Worm (Caenorhabditis elegans) whole organism, L3 larva: ENCODE data around the gene ctg-2.

Source experiments
- R02D3.7 ChIP-seq: fragments of 150-350 bp; optimal IDR thresholded peaks from 2 replicates; lab custom pipeline; 2014; ENCODE audit warnings: missing biosample characterization, missing genetic modification characterization
- ZK546.5 ChIP-seq: sonication (generic microtip); optimal IDR thresholded peaks from 2 replicates; lab custom pipeline; 2017; ENCODE audit warnings: missing biosample characterization, missing genetic modification characterization
- ceh-16 ChIP-seq: sonication (generic microtip); optimal IDR thresholded peaks from 2 replicates; lab custom pipeline; 2017; ENCODE audit warnings: missing biosample characterization, missing genetic modification characterization
- egl-5 ChIP-seq: fragments of 150-350 bp; optimal IDR thresholded peaks from 2 replicates; lab custom pipeline; 2017; ENCODE audit warnings: missing biosample characterization, missing genetic modification reagents, missing genetic modification characterization, inconsistent platforms
- elt-1 ChIP-seq: fragments of 150-350 bp; optimal IDR thresholded peaks from 2 replicates; lab custom pipeline; 2014; ENCODE audit warnings: missing biosample characterization, missing genetic modification characterization
- elt-2 ChIP-seq: sonication (generic microtip); optimal IDR thresholded peaks from 2 replicates; lab custom pipeline; 2016; ENCODE audit warnings: missing genetic modification reagents, mild to moderate bottlenecking, missing genetic modification characterization, missing compliant biosample characterization
- elt-3 ChIP-seq, 3 experiments: fragments of 150-350 bp in 1 of 3; sonication (generic microtip) in 2 of 3; optimal IDR thresholded peaks; 2 replicates in 2 of 3; 4 replicates in 1 of 3; lab custom pipeline; 2014 to 2017; ENCODE audit warnings: missing biosample characterization in 3 of 3, missing genetic modification characterization in 3 of 3
- fkh-10 ChIP-seq: sonication (generic microtip); optimal IDR thresholded peaks from 2 replicates; lab custom pipeline; 2017; ENCODE audit warnings: missing biosample characterization, missing genetic modification reagents, missing genetic modification characterization
- hmg-11 ChIP-seq: sonication (generic microtip); optimal IDR thresholded peaks from 2 replicates; lab custom pipeline; 2016; ENCODE audit warnings: missing genetic modification characterization, missing compliant biosample characterization
- lin-15B ChIP-seq: fragments of 150-350 bp; optimal IDR thresholded peaks from 2 replicates; lab custom pipeline; 2014; ENCODE audit warnings: missing biosample characterization, missing genetic modification characterization
- lin-39 ChIP-seq: fragments of 150-350 bp; optimal IDR thresholded peaks from 2 replicates; lab custom pipeline; 2018; ENCODE audit warnings: missing biosample characterization, missing genetic modification reagents, missing genetic modification characterization
- mdl-1 ChIP-seq: fragments of 150-350 bp; optimal IDR thresholded peaks from 2 replicates; lab custom pipeline; 2014; ENCODE audit warnings: missing biosample characterization, missing genetic modification characterization
- mml-1 ChIP-seq: fragments of 150-350 bp; sonication (generic microtip); optimal IDR thresholded peaks from 3 replicates; lab custom pipeline; 2014; ENCODE audit warnings: missing biosample characterization, missing genetic modification characterization
- nfya-1 ChIP-seq: sonication (generic microtip); optimal IDR thresholded peaks from 2 replicates; lab custom pipeline; 2017; ENCODE audit warnings: missing genetic modification characterization, mild to moderate bottlenecking, missing compliant biosample characterization, antibody characterized with exemption, moderate library complexity; ENCODE audit not compliant: insufficient read depth
- nhr-11 ChIP-seq: fragments of 150-350 bp; optimal IDR thresholded peaks from 2 replicates; lab custom pipeline; 2014; ENCODE audit warnings: missing biosample characterization, missing genetic modification characterization
- nhr-23 ChIP-seq: fragments of 150-350 bp; optimal IDR thresholded peaks from 2 replicates; lab custom pipeline; 2014; ENCODE audit warnings: missing biosample characterization, missing genetic modification reagents, missing genetic modification characterization
- nhr-237 ChIP-seq: fragments of 150-350 bp; optimal IDR thresholded peaks from 2 replicates; lab custom pipeline; 2014; ENCODE audit warnings: missing biosample characterization, missing genetic modification characterization
- nhr-25 ChIP-seq: sonication (generic microtip); optimal IDR thresholded peaks from 2 replicates; lab custom pipeline; 2017; ENCODE audit warnings: missing biosample characterization, missing genetic modification characterization
- nhr-28 ChIP-seq: fragments of 150-350 bp; optimal IDR thresholded peaks from 2 replicates; lab custom pipeline; 2014; ENCODE audit warnings: missing biosample characterization, missing genetic modification characterization
- nhr-43 ChIP-seq: sonication (generic microtip); optimal IDR thresholded peaks from 2 replicates; lab custom pipeline; 2016; ENCODE audit warnings: mild to moderate bottlenecking, missing genetic modification characterization, missing compliant biosample characterization; ENCODE audit not compliant: poor library complexity, severe bottlenecking
- nhr-67 ChIP-seq: fragments of 150-350 bp; optimal IDR thresholded peaks from 2 replicates; lab custom pipeline; 2014; ENCODE audit warnings: missing biosample characterization, missing genetic modification characterization
- nhr-76 ChIP-seq: fragments of 150-350 bp; sonication (generic microtip); optimal IDR thresholded peaks from 5 replicates; lab custom pipeline; 2014; ENCODE audit warnings: missing biosample characterization, missing genetic modification characterization
- nhr-77 ChIP-seq: fragments of 150-350 bp; optimal IDR thresholded peaks from 2 replicates; lab custom pipeline; 2014; ENCODE audit warnings: missing biosample characterization, missing genetic modification characterization
- pha-4 ChIP-seq: fragments of 150-350 bp; optimal IDR thresholded peaks from 2 replicates; lab custom pipeline; 2014; ENCODE audit warnings: missing biosample characterization, missing genetic modification reagents, missing genetic modification characterization
- pqm-1 ChIP-seq: fragments of 150-350 bp; optimal IDR thresholded peaks from 2 replicates; lab custom pipeline; 2017; ENCODE audit warnings: missing biosample characterization, missing genetic modification characterization, inconsistent platforms
- sea-2 ChIP-seq: fragments of 150-350 bp; sonication (generic microtip); optimal IDR thresholded peaks from 4 replicates; lab custom pipeline; 2014; ENCODE audit warnings: missing biosample characterization, missing genetic modification reagents, missing genetic modification characterization
- skn-1 ChIP-seq: fragments of 150-350 bp; optimal IDR thresholded peaks from 2 replicates; lab custom pipeline; 2014; ENCODE audit warnings: missing biosample characterization, missing genetic modification characterization
- snpc-4 ChIP-seq: fragments of 150-350 bp; optimal IDR thresholded peaks from 2 replicates; lab custom pipeline; 2014; ENCODE audit warnings: missing biosample characterization, missing genetic modification characterization
- unc-62 ChIP-seq: fragments of 150-350 bp; sonication (generic microtip); optimal IDR thresholded peaks from 4 replicates; lab custom pipeline; 2014; ENCODE audit warnings: missing biosample characterization, missing genetic modification reagents, missing genetic modification characterization
- zag-1 ChIP-seq: fragments of 150-350 bp; optimal IDR thresholded peaks from 2 replicates; lab custom pipeline; 2014; ENCODE audit warnings: missing biosample characterization, missing genetic modification characterization
- ztf-11 ChIP-seq: fragments of 150-350 bp; optimal IDR thresholded peaks from 2 replicates; lab custom pipeline; 2014; ENCODE audit warnings: missing biosample characterization, missing genetic modification characterization

Gene ctg-2

DNA sequence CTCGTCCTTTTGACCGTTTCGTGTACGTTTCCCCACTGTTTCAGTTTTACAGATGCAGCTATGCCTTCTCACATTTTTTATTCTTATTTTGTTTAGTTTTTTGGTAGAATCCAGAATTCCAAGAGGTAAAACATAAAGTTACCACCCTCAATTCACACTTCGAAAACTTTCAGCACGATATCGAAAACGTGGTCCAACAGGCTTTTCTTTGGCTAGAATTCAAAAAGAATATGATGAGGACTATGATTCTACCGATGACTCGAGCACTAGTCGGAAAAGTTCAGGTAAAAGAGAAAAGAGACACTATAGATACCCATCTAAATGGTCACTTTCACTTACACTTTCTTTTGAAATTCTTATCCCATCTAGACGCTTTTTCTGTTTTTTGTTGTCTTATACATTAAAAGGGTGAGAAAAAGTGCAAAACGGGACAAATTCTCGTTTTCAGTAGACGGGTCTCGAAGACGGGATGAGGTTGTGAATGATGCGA, 20.6 kb upstream of the ctg-2 start, which contains the start of gene M05D6.9:
M05D6.9 (plus strand) TSS at position 51 of the 490 bp plus-strand sequence.
- TF ChIP-seq nhr-237 (tag; lab: Kevin White, UChicago) (no peak), nhr-25 (tag; lab: Kevin White, UChicago) (peak; percentile 1), nhr-28 (no peak), nhr-11 (tag; lab: Kevin White, UChicago) (no peak), nhr-77 (tag; lab: Kevin White, UChicago) (no peak), nhr-23 (tag; lab: Kevin White, UChicago) (no peak), ZK546.5 (tag; lab: Kevin White, UChicago) (no peak), elt-1 (tag; lab: Kevin White, UChicago) (peak; percentile 51), sea-2 (GFP tag; lab: Kevin White, UChicago) (no peak), lin-15B (tag; lab: Kevin White, UChicago) (no peak)

DNA sequence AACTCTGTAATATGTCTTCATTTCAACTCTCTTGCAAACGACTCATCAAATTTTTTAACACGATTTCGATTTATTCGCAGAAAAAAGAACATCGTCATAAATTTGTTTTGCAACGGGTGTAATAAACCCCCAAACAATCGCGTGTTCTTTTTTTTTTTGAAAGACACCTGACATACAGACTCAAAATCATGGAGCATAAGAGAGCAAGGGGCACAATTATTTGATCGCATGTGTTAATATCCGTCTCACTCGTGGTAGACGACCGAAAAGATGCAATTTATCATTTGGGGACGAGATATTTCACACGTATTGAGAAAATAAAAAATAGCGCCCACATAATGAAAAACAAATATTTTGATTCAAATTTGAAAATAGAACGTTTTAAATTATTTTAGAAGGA, 18.7 kb upstream of the ctg-2 start:
- TF ChIP-seq R02D3.7 (tag; lab: Kevin White, UChicago) = no peak
- TF ChIP-seq nhr-67 (tag; lab: Kevin White, UChicago) = no peak
- TF ChIP-seq ZK546.5 (tag; lab: Kevin White, UChicago) = no peak
- no peak for TF ChIP-seq nfya-1 (tag; lab: Kevin White, UChicago)
- no peak for TF ChIP-seq unc-62 (GFP tag; lab: Kevin White, UChicago)
- TF ChIP-seq skn-1 (tag; lab: Kevin White, UChicago) = no peak
- TF ChIP-seq fkh-10 (GFP tag; lab: Kevin White, UChicago) = no peak
- TF ChIP-seq lin-39 (tag; lab: Kevin White, UChicago) = peak; percentile 31
- TF ChIP-seq nhr-25 (tag; lab: Kevin White, UChicago) = no peak
- no peak for TF ChIP-seq zag-1
- TF ChIP-seq snpc-4 = no peak
- TF ChIP-seq mdl-1 = no peak
- peak; percentile 13 for TF ChIP-seq egl-5
- no peak for TF ChIP-seq lin-15B (tag; lab: Kevin White, UChicago)
- TF ChIP-seq ztf-11 (tag; lab: Kevin White, UChicago) = no peak

ce11 chrII:8498173-8498572, 16.7 kb upstream of the ctg-2 start:
- TF ChIP-seq R02D3.7 (tag; lab: Kevin White, UChicago) (no peak), elt-3 (tag; optimal IDR thresholded peaks at IDR 0.05; lab: Kevin White, UChicago) (no peak), sea-2 (GFP tag; lab: Kevin White, UChicago) (no peak), nhr-76 (tag; lab: Kevin White, UChicago) (no peak), hmg-11 (tag; lab: Kevin White, UChicago) (no peak), skn-1 (tag; lab: Kevin White, UChicago) (no peak), nfya-1 (tag; lab: Kevin White, UChicago) (no peak)

ce11 chrII:8499021-8499420, 15.8 kb upstream of the ctg-2 start:
- TF ChIP-seq R02D3.7 (tag; lab: Kevin White, UChicago) (no peak), lin-39 (tag; lab: Kevin White, UChicago) (peak; percentile 18)

DNA sequence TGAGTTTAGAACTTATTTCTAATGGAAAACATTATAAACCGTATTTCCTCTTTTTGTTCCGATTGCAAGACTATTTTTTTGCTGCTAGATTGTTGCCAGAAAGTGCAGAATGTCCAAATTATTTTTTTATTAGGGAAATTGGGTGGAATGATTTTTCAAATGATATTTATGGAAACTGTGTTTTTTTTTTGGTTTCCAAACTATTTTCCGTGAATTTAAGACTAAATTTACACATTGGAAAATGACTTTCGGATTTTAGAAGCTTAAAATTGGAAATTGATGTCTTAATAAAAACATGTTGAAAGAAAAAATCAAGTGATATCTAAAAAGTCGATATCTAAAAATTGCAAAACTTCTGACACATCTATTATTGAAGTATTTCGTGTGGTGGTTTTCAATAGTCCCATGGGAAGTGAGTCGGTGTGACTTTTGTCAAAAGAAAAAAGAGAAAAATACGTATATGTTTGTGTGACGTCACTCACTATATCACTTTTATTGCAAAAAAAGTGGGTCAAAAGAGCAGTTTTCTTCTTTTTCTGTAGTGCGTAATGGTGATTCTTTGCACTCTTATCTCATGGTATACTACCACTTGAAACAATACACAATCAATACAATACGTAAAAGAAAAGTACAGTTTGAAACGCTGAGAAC, 10.7 kb upstream of the ctg-2 start:
- TF ChIP-seq nhr-237 (tag; lab: Kevin White, UChicago) = no peak
- no peak for TF ChIP-seq mml-1 (tag; lab: Kevin White, UChicago)
- TF ChIP-seq snpc-4 = no peak
- peak; percentile 22 for TF ChIP-seq elt-2 (tag; lab: Kevin White, UChicago)
- no peak for TF ChIP-seq nhr-77 (tag; lab: Kevin White, UChicago)
- peak; percentile 9 for TF ChIP-seq nfya-1 (tag; lab: Kevin White, UChicago)
- peak; percentile 44 for TF ChIP-seq pqm-1 (tag; lab: Kevin White, UChicago)
- no peak for TF ChIP-seq ceh-16 (tag; lab: Kevin White, UChicago)

DNA sequence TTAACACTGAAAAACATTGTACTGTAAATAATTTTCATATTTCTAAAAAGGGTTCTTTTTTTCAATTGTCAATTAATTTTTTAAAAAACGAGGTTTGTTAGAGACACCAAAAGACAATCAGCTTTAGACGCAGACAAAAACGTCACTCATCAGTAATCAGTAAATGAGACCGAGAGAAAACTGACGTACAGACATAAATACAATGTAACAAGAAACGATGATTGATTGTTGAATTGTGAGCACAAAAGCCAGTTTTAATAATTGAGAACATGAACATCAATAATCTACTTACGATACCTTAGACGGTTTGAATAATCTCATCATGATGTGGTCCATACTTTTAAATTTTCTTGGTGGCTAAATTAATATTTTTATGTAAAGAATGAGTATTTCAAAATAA, 8.1 kb upstream of the ctg-2 start:
- TF ChIP-seq nhr-43 = no peak
- no peak for TF ChIP-seq ceh-16 (tag; lab: Kevin White, UChicago)
- TF ChIP-seq pqm-1 (tag; lab: Kevin White, UChicago) = peak; percentile 55
- TF ChIP-seq lin-15B (tag; lab: Kevin White, UChicago) = no peak
- peak; percentile 21 for TF ChIP-seq pha-4
- TF ChIP-seq elt-2 (tag; lab: Kevin White, UChicago) = peak; percentile 36
- TF ChIP-seq, all 47 proteins: peak for 3
